Fruit fly (Drosophila melanogaster): ENCODE results near the gene CG17712.

DNA sequence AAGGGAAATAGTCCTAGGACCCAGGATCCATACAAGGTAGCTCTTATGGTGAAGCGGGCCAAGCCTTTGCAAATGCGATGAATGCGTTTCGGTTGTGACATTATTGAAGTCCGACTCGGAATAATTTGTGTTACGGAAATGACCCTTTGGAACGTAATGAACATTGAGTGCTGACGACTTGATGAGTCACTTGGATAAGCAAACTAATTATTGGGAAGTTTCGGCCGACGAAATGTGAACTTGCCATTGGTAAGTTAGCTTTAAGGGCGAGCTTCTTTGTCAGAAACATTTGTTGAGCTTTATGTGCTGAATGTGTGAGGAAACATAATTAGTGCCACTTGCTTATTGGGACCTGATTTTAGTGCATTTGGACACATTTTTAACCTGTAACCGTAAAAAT, 42.9 kb upstream of the CG17712 start, which contains the start of gene Gr22a:
- TF ChIP-seq OdsH (GFP tag; optimal IDR thresholded peaks at IDR 0.05) (no peak), CG6792 (GFP tag; optimal IDR thresholded peaks at IDR 0.05) (no peak), CG10631 (GFP tag; optimal IDR thresholded peaks at IDR 0.05) (no peak)

All from whole organism, prepupa.